Fruit fly (Drosophila melanogaster): ENCODE data around the gene alpha-Man-Ib.

The alpha-Man-Ib gene

DNA sequence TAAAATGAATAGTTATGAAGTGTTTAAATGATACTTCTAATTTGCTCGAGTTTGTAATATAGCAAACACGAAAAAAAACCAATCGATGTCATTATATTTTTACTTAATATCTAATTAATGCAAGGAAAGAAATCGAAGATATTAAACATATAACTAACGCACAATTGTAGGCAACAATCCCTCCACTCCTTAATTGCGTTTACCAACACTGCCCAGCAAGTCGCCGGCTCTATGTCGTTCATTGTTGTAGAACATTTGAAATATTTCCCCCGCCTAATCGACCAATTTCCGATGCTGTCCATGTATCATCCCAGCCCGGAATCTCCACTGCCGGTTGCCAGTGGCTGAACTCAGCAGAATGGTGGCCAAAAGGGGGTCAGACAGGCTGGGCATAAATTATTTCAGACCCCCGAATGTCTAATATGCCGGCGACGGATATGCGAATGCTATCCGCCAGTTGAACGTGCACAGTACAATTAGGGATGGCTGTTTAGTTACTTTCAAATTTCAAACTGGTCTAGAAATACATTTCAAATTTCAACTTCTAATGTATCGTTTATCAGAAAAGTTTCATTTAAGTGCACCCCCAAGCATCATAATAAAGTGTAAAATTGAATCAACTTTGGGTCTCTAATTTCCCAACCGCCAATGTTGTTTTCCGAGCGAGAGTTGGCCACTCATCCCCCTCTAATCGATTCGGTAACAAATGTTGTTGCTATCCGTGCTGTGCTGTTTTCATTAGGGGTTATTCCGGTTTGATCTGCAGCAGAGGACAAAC is 44.0 kb downstream of the alpha-Man-Ib start (continued):
- TF ChIP-seq CG42726 (GFP tag; IDR thresholded peaks at IDR 0.05; ENCODE audit: partially characterized antibody) (no peak), CG3407 (GFP tag; optimal IDR thresholded peaks at IDR 0.05) (no peak), p53 (GFP tag; optimal IDR thresholded peaks at IDR 0.05) (no peak), HLH54F (GFP tag; optimal IDR thresholded peaks at IDR 0.05) (no peak), B-H1 (GFP tag; IDR thresholded peaks at IDR 0.05) (peak; percentile 17; the same call in 1 of the 3 replicates), toy (GFP tag; IDR thresholded peaks at IDR 0.05) (no peak), ERR (GFP tag; optimal IDR thresholded peaks at IDR 0.05) (no peak), kni (GFP tag; optimal IDR thresholded peaks at IDR 0.05) (no peak), CG4617 (GFP tag; optimal IDR thresholded peaks at IDR 0.05; ENCODE audit: borderline replicate concordance) (no peak), Aef1 (GFP tag; IDR thresholded peaks at IDR 0.05) (peak; percentile 28; the same call in 1 of the 3 replicates), BtbVII (GFP tag; optimal IDR thresholded peaks at IDR 0.05) (peak; percentile 17), CG8924 (tag; optimal IDR thresholded peaks at IDR 0.05) (peak; percentile 28), Dek (tag; optimal IDR thresholded peaks at IDR 0.05) (peak; percentile 15), CG10267 (tag; optimal IDR thresholded peaks at IDR 0.05) (peak; percentile 60), Lpt (GFP tag; optimal IDR thresholded peaks at IDR 0.05) (no peak), Hr39 (optimal IDR thresholded peaks at IDR 0.05) (no peak), seq (GFP tag; IDR thresholded peaks at IDR 0.05) (no peak), ewg (GFP tag; optimal IDR thresholded peaks at IDR 0.05) (no peak), Myb (GFP tag; optimal IDR thresholded peaks at IDR 0.05) (peak; percentile 29), row (GFP tag; IDR thresholded peaks at IDR 0.05) (peak; percentile 64), da (GFP tag; optimal IDR thresholded peaks at IDR 0.05) (no peak), Oaz (GFP tag; IDR thresholded peaks at IDR 0.05) (no peak), CG8089 (GFP tag; optimal IDR thresholded peaks at IDR 0.05) (no peak), CG3995 (GFP tag; optimal IDR thresholded peaks at IDR 0.05) (no peak), mld (GFP tag; IDR thresholded peaks at IDR 0.05; ENCODE audit: partially characterized antibody) (no peak), CG9437 (GFP tag; optimal IDR thresholded peaks at IDR 0.05) (no peak), Hr51 (GFP tag; optimal IDR thresholded peaks at IDR 0.05) (peak in 1 of 2 experiments; percentile 47), CG14710 (tag; optimal IDR thresholded peaks at IDR 0.05) (peak; percentile 3), slp2 (GFP tag; optimal IDR thresholded peaks at IDR 0.05) (no peak), D (optimal IDR thresholded peaks at IDR 0.05) (no peak), D (GFP tag; optimal IDR thresholded peaks at IDR 0.05) (no peak), CG11456 (GFP tag; IDR thresholded peaks at IDR 0.05) (no peak), dpn (GFP tag; optimal IDR thresholded peaks at IDR 0.05) (peak; percentile 12 to 39), gro (GFP tag; optimal IDR thresholded peaks at IDR 0.05) (peak; percentile 28), Elba2 (GFP tag; optimal IDR thresholded peaks at IDR 0.05) (no peak), CG17912 (GFP tag; optimal IDR thresholded peaks at IDR 0.05) (no peak), Sry-β (GFP tag; optimal IDR thresholded peaks at IDR 0.05) (no peak), CG11696 (GFP tag; IDR thresholded peaks at IDR 0.05) (peak; percentile 92), chinmo (GFP tag; IDR thresholded peaks at IDR 0.05; ENCODE audit: partially characterized antibody) (no peak), trem (tag; optimal IDR thresholded peaks at IDR 0.05) (no peak), Mad (GFP tag; optimal IDR thresholded peaks at IDR 0.05) (no peak), Ada2b (GFP tag; IDR thresholded peaks at IDR 0.05) (peak; percentile 50), CG2875 (GFP tag; optimal IDR thresholded peaks at IDR 0.05) (no peak), NfI (GFP tag; optimal IDR thresholded peaks at IDR 0.05) (peak; percentile 57), CG7556 (GFP tag; optimal IDR thresholded peaks at IDR 0.05) (peak; percentile 57), Dip3 (GFP tag; optimal IDR thresholded peaks at IDR 0.05) (peak; percentile 14), ap (GFP tag; IDR thresholded peaks at IDR 0.05) (no peak), CG30431 (GFP tag; optimal IDR thresholded peaks at IDR 0.05) (no peak), ken (GFP tag; IDR thresholded peaks at IDR 0.05) (no peak), Mrtf (GFP tag; IDR thresholded peaks at IDR 0.05) (no peak), CG7987 (GFP tag; optimal IDR thresholded peaks at IDR 0.05) (no peak)
